Fruit fly (Drosophila melanogaster): ENCODE measurements around the gene Pvf3.

The Pvf3 gene

dm6 chr2L:7071862-7072261, 85.6 kb downstream of the Pvf3 start (continued):
- no peak for TF ChIP-seq Ets21C (GFP tag; optimal IDR thresholded peaks at IDR 0.05)
- TF ChIP-seq net (GFP tag; optimal IDR thresholded peaks at IDR 0.05), result no peak
- TF ChIP-seq Hr39 (GFP tag; optimal IDR thresholded peaks at IDR 0.05), result no peak
- peak; percentile 48 for TF ChIP-seq cyc (GFP tag; optimal IDR thresholded peaks at IDR 0.05)
- peak; percentile 52 for TF ChIP-seq Lpt (GFP tag; optimal IDR thresholded peaks at IDR 0.05)
- peak; percentile 63 for TF ChIP-seq CG1621 (tag; optimal IDR thresholded peaks at IDR 0.05)
- no peak for TF ChIP-seq fd85E (GFP tag; optimal IDR thresholded peaks at IDR 0.05)
- no peak for TF ChIP-seq Smox (GFP tag; optimal IDR thresholded peaks at IDR 0.05)
- peak; percentile 25 for TF ChIP-seq CG11762 (GFP tag; optimal IDR thresholded peaks at IDR 0.05; ENCODE audit: insufficient read depth)
- peak; percentile 45 to 57 for TF ChIP-seq salr (GFP tag; optimal IDR thresholded peaks at IDR 0.05)
- TF ChIP-seq CG34406 (GFP tag; optimal IDR thresholded peaks at IDR 0.05), result peak; percentile 32
- peak; percentile 66 for TF ChIP-seq CG15336 (GFP tag; IDR thresholded peaks at IDR 0.05)
- TF ChIP-seq svp (GFP tag), result peak; percentile 73
- TF ChIP-seq OdsH (GFP tag; optimal IDR thresholded peaks at IDR 0.05), result peak; percentile 60
- TF ChIP-seq spab (GFP tag; optimal IDR thresholded peaks at IDR 0.05), result peak; percentile 26
- no peak for TF ChIP-seq vri (GFP tag; optimal IDR thresholded peaks at IDR 0.05)
- peak; percentile 1 for TF ChIP-seq lz (GFP tag; optimal IDR thresholded peaks at IDR 0.05)
- peak; percentile 67 for TF ChIP-seq CG3032 (tag; optimal IDR thresholded peaks at IDR 0.05)
- peak; percentile 39 to 68 for TF ChIP-seq ss (GFP tag; optimal IDR thresholded peaks at IDR 0.05)
- TF ChIP-seq Eip75B (GFP tag; optimal IDR thresholded peaks at IDR 0.05), result peak; percentile 67
- TF ChIP-seq Hr38 (GFP tag; optimal IDR thresholded peaks at IDR 0.05), result no peak
- TF ChIP-seq Eip93F (GFP tag; optimal IDR thresholded peaks at IDR 0.05), result no peak
- peak; percentile 56 for TF ChIP-seq CG6792 (GFP tag; optimal IDR thresholded peaks at IDR 0.05)
- TF ChIP-seq CG7368 (GFP tag; optimal IDR thresholded peaks at IDR 0.05), result peak; percentile 61
- peak; percentile 56; the same call in 1 of the 2 replicates for TF ChIP-seq Gug (GFP tag; IDR thresholded peaks at IDR 0.05)

dm6 chr2L:7071219-7071618, 86.3 kb downstream of the Pvf3 start:
- no peak for TF ChIP-seq fkh (GFP tag; optimal IDR thresholded peaks at IDR 0.05)
- no peak for TF ChIP-seq Smox (GFP tag; optimal IDR thresholded peaks at IDR 0.05)
- no peak for TF ChIP-seq CG16779 (tag; optimal IDR thresholded peaks at IDR 0.05)
- TF ChIP-seq salr (GFP tag; optimal IDR thresholded peaks at IDR 0.05), result no peak
- no peak for TF ChIP-seq CG11762 (GFP tag; optimal IDR thresholded peaks at IDR 0.05; ENCODE audit: insufficient read depth)
- TF ChIP-seq pdm3 (GFP tag; optimal IDR thresholded peaks at IDR 0.05), result no peak
- TF ChIP-seq Eip93F (GFP tag; optimal IDR thresholded peaks at IDR 0.05), result no peak
- TF ChIP-seq fd85E (GFP tag; optimal IDR thresholded peaks at IDR 0.05), result no peak
- TF ChIP-seq svp (GFP tag), result no peak
- no peak for TF ChIP-seq cyc (GFP tag; optimal IDR thresholded peaks at IDR 0.05)
- no peak for TF ChIP-seq vri (GFP tag; optimal IDR thresholded peaks at IDR 0.05)
- TF ChIP-seq ss (GFP tag; optimal IDR thresholded peaks at IDR 0.05), result no peak
- TF ChIP-seq Hr39 (GFP tag; optimal IDR thresholded peaks at IDR 0.05), result no peak

DNA sequence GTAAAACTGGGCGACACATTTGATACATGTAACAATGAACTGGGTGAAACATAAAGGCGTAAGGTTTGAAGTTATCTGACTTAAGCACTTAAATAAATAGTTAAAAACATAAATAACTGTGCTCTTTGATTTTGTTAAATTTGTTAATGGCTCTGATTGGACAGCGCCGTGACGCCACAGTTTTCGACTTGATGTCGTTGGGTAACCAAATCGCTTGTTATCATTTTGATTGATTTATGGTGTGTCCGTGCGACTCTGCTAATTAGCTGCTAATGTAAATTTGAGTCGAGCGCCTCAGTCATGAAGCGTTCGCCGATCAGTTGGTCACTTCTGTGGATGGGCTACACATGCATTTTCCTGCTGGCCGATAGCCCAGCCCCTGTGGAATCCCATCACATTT, 89.8 kb downstream of the Pvf3 start, which contains the start of gene Ugt307A1:
TSS of gene Ugt307A1 (plus strand) at position 301 of the 400 bp plus-strand sequence.
- no peak for TF ChIP-seq topi (GFP tag; optimal IDR thresholded peaks at IDR 0.05)
- no peak for TF ChIP-seq CG8319 (GFP tag; optimal IDR thresholded peaks at IDR 0.05)
- no peak for TF ChIP-seq spab (GFP tag; optimal IDR thresholded peaks at IDR 0.05)
- TF ChIP-seq Sox15 (GFP tag; optimal IDR thresholded peaks at IDR 0.05), result no peak
- TF ChIP-seq esn (GFP tag; optimal IDR thresholded peaks at IDR 0.05), result no peak
- no peak for TF ChIP-seq ss (GFP tag; optimal IDR thresholded peaks at IDR 0.05)
- TF ChIP-seq Hr39 (GFP tag; optimal IDR thresholded peaks at IDR 0.05), result no peak
- TF ChIP-seq net (GFP tag; optimal IDR thresholded peaks at IDR 0.05), result no peak
- TF ChIP-seq CG6808 (GFP tag; optimal IDR thresholded peaks at IDR 0.05), result no peak
- TF ChIP-seq CG31627 (GFP tag; optimal IDR thresholded peaks at IDR 0.05), result no peak
- TF ChIP-seq CG8632 (GFP tag; optimal IDR thresholded peaks at IDR 0.05), result no peak
- TF ChIP-seq Hr38 (GFP tag; optimal IDR thresholded peaks at IDR 0.05), result no peak
- TF ChIP-seq dsx (GFP tag; optimal IDR thresholded peaks at IDR 0.05; ENCODE audit: poor library complexity, severe bottlenecking), result no peak
